Fruit fly (Drosophila melanogaster): Measurements from ENCODE around the gene kek5.

kek5 gene

dm6 chrX:19505334-19506185 is 152.6 kb downstream of the kek5 start (continued):
- TF ChIP-seq CG11247 (GFP tag; IDR thresholded peaks at IDR 0.05) = no peak
- 0 out of 2 replicates have a peak, but pooled peaks have one; percentile 10 for TF ChIP-seq CG14014 (GFP tag; IDR thresholded peaks at IDR 0.05)
- peak; percentile 18 for TF ChIP-seq HmgD (GFP tag; optimal IDR thresholded peaks at IDR 0.05)
- TF ChIP-seq Dp (GFP tag; optimal IDR thresholded peaks at IDR 0.05) = peak; percentile 30
- no peak for TF ChIP-seq CG10654 (GFP tag; optimal IDR thresholded peaks at IDR 0.05)
- peak; percentile 89 for TF ChIP-seq CG2199 (GFP tag; IDR thresholded peaks at IDR 0.05)
- peak; percentile 83 for TF ChIP-seq Sry-δ (GFP tag; optimal IDR thresholded peaks at IDR 0.05)
- no peak for TF ChIP-seq ash1 (GFP tag; optimal IDR thresholded peaks at IDR 0.05)
- peak in 1 of 2 experiments; percentile 66 for TF ChIP-seq tll (GFP tag; optimal IDR thresholded peaks at IDR 0.05)
- no peak for TF ChIP-seq pros (GFP tag; optimal IDR thresholded peaks at IDR 0.05)
- peak; percentile 43 for TF ChIP-seq her (GFP tag; optimal IDR thresholded peaks at IDR 0.05)
- peak; percentile 70 for TF ChIP-seq CG16863 (GFP tag; optimal IDR thresholded peaks at IDR 0.05)
- no peak for TF ChIP-seq CG7357 (GFP tag; IDR thresholded peaks at IDR 0.05)
- no peak for TF ChIP-seq sisA (GFP tag; IDR thresholded peaks at IDR 0.05)
- no peak for TF ChIP-seq CG31441 (GFP tag; IDR thresholded peaks at IDR 0.05)
- TF ChIP-seq CG4328 (GFP tag; optimal IDR thresholded peaks at IDR 0.05) = no peak
- TF ChIP-seq mld (GFP tag; IDR thresholded peaks at IDR 0.05; ENCODE audit: partially characterized antibody) = peak; percentile 57; the same call in 1 of the 3 replicates
- peak; percentile 19 for TF ChIP-seq pho (GFP tag; optimal IDR thresholded peaks at IDR 0.05)
- peak; percentile 21 for TF ChIP-seq Dek (tag; optimal IDR thresholded peaks at IDR 0.05)
- TF ChIP-seq CG17186 (GFP tag; optimal IDR thresholded peaks at IDR 0.05) = peak; percentile 13
- TF ChIP-seq CG7745 (tag; optimal IDR thresholded peaks at IDR 0.05) = no peak
- TF ChIP-seq chn (GFP tag; optimal IDR thresholded peaks at IDR 0.05) = peak; percentile 22
- no peak for TF ChIP-seq Jarid2 (GFP tag; optimal IDR thresholded peaks at IDR 0.05)
- TF ChIP-seq CG4404 (GFP tag; IDR thresholded peaks at IDR 0.05) = no peak
- no peak for TF ChIP-seq CG32767 (GFP tag; IDR thresholded peaks at IDR 0.05)
- TF ChIP-seq CG1024 (GFP tag; IDR thresholded peaks at IDR 0.05) = no peak
- peak; percentile 90 for TF ChIP-seq Bgb (GFP tag; IDR thresholded peaks at IDR 0.05; ENCODE audit: partially characterized antibody)
- TF ChIP-seq nerfin-1 (tag; optimal IDR thresholded peaks at IDR 0.05) = no peak
- TF ChIP-seq az2 (GFP tag; optimal IDR thresholded peaks at IDR 0.05) = no peak
- TF ChIP-seq p53 (GFP tag; optimal IDR thresholded peaks at IDR 0.05) = peak; percentile 32
- TF ChIP-seq CG1647 (GFP tag; optimal IDR thresholded peaks at IDR 0.05) = no peak
- no peak for TF ChIP-seq YL-1 (GFP tag; optimal IDR thresholded peaks at IDR 0.05)
- no peak for TF ChIP-seq nom (GFP tag; optimal IDR thresholded peaks at IDR 0.05)
- TF ChIP-seq eve (GFP tag; optimal IDR thresholded peaks at IDR 0.05) = no peak
- TF ChIP-seq zfh2 (GFP tag; optimal IDR thresholded peaks at IDR 0.05) = peak; percentile 48
- TF ChIP-seq cg (GFP tag; optimal IDR thresholded peaks at IDR 0.05) = peak; percentile 50
- no peak for TF ChIP-seq hkb (optimal IDR thresholded peaks at IDR 0.05)
- 0 out of 2 replicates have a peak, but pooled peaks have one; percentile 14 for TF ChIP-seq hkb (GFP tag; IDR thresholded peaks at IDR 0.05)
- TF ChIP-seq Mrtf (GFP tag; IDR thresholded peaks at IDR 0.05) = no peak
- TF ChIP-seq CG12219 (GFP tag; optimal IDR thresholded peaks at IDR 0.05) = no peak
- peak; percentile 54 for TF ChIP-seq slbo (GFP tag; IDR thresholded peaks at IDR 0.05)
- TF ChIP-seq CG10565 (GFP tag; optimal IDR thresholded peaks at IDR 0.05) = no peak
- TF ChIP-seq cato (GFP tag; optimal IDR thresholded peaks at IDR 0.05; ENCODE audit: borderline replicate concordance) = no peak
- peak; percentile 47 for TF ChIP-seq CG9797 (GFP tag; optimal IDR thresholded peaks at IDR 0.05)
- 0 out of 2 replicates have a peak, but pooled peaks have one; percentile 49 for TF ChIP-seq rib (GFP tag; IDR thresholded peaks at IDR 0.05)
- TF ChIP-seq al (GFP tag; IDR thresholded peaks at IDR 0.05) = no peak
- peak; percentile 80 for TF ChIP-seq unc-4 (GFP tag; IDR thresholded peaks at IDR 0.05; ENCODE audit: partially characterized antibody)
- TF ChIP-seq CG17612 (GFP tag; IDR thresholded peaks at IDR 0.05) = no peak
- no peak for TF ChIP-seq Lpt (GFP tag; optimal IDR thresholded peaks at IDR 0.05)
- TF ChIP-seq shn (GFP tag; optimal IDR thresholded peaks at IDR 0.05) = no peak

All from whole organism, embryonic.